Fruit fly (Drosophila melanogaster) whole organism, embryonic: ENCODE measurements around the gene CG32163.

Experiments used
- B-H2 ChIP-seq: fragments of 200-800 bp; sonication (Bioruptor generic); optimal IDR thresholded peaks from 2 replicates; lab custom pipeline; 2018; ENCODE audit warnings: missing biosample characterization, mild to moderate bottlenecking, missing genetic modification characterization
- CG10147 ChIP-seq: fragments of 200-800 bp; sonication (Bioruptor generic); optimal IDR thresholded peaks from 2 replicates; lab custom pipeline; 2019; ENCODE audit warnings: missing biosample characterization, mild to moderate bottlenecking, missing genetic modification characterization, moderate library complexity
- CG11504 ChIP-seq: fragments of 200-800 bp; sonication (Bioruptor generic); optimal IDR thresholded peaks from 3 replicates; lab custom pipeline; 2019; ENCODE audit warnings: missing biosample characterization, mild to moderate bottlenecking, missing genetic modification characterization, moderate library complexity
- CG12155 ChIP-seq: fragments of 200-800 bp; sonication (Bioruptor generic); optimal IDR thresholded peaks from 3 replicates; lab custom pipeline; 2016; ENCODE audit warnings: missing biosample characterization, missing genetic modification characterization
- CG12219 ChIP-seq: fragments of 200-800 bp; sonication (Bioruptor generic); optimal IDR thresholded peaks from 3 replicates; lab custom pipeline; 2018; ENCODE audit warnings: missing biosample characterization, mild to moderate bottlenecking, missing genetic modification characterization
- CG1233 ChIP-seq: fragments of 200-800 bp; sonication (Bioruptor generic); optimal IDR thresholded peaks from 4 replicates; lab custom pipeline; 2018; ENCODE audit warnings: missing biosample characterization, mild to moderate bottlenecking, missing genetic modification characterization
- CG12659 ChIP-seq: fragments of 200-800 bp; sonication (Bioruptor generic); optimal IDR thresholded peaks from 3 replicates; lab custom pipeline; 2017; ENCODE audit warnings: mild to moderate bottlenecking, missing biosample characterization, missing genetic modification reagents, missing genetic modification characterization
- CG13775 ChIP-seq: fragments of 200-800 bp; sonication (Bioruptor generic); optimal IDR thresholded peaks from 3 replicates; lab custom pipeline; 2017; ENCODE audit warnings: missing biosample characterization, mild to moderate bottlenecking, missing genetic modification characterization
- CG13894 ChIP-seq: fragments of 200-800 bp; sonication (Bioruptor generic); optimal IDR thresholded peaks from 3 replicates; lab custom pipeline; 2018; ENCODE audit warnings: missing biosample characterization, mild to moderate bottlenecking, missing genetic modification characterization, moderate library complexity
- CG14965 ChIP-seq: fragments of 200-800 bp; sonication (Bioruptor generic); optimal IDR thresholded peaks from 2 replicates; lab custom pipeline; 2016; ENCODE audit warnings: missing biosample characterization, missing genetic modification characterization, borderline replicate concordance
- CG15269 ChIP-seq: fragments of 200-800 bp; sonication (Bioruptor generic); optimal IDR thresholded peaks from 2 replicates; lab custom pipeline; 2018; ENCODE audit warnings: missing biosample characterization, mild to moderate bottlenecking, missing genetic modification characterization, moderate library complexity
- CG17186 ChIP-seq: fragments of 200-800 bp; sonication (Bioruptor generic); optimal IDR thresholded peaks from 3 replicates; lab custom pipeline; 2017; ENCODE audit warnings: missing biosample characterization, missing genetic modification reagents, missing genetic modification characterization
- CG17359 ChIP-seq: fragments of 200-800 bp; sonication (Bioruptor generic); optimal IDR thresholded peaks from 3 replicates; lab custom pipeline; 2018; ENCODE audit warnings: missing biosample characterization, mild to moderate bottlenecking, missing genetic modification characterization, moderate library complexity
- CG17568 ChIP-seq: fragments of 200-800 bp; sonication (Bioruptor generic); optimal IDR thresholded peaks from 2 replicates; lab custom pipeline; 2018; ENCODE audit warnings: missing biosample characterization, mild to moderate bottlenecking, missing genetic modification characterization, moderate library complexity
- CG18262 ChIP-seq: fragments of 200-800 bp; optimal IDR thresholded peaks from 3 replicates; lab custom pipeline; 2019; ENCODE audit warnings: missing biosample characterization, mild to moderate bottlenecking, missing genetic modification characterization, moderate library complexity
- CG18599 ChIP-seq: fragments of 200-800 bp; sonication (Bioruptor generic); optimal IDR thresholded peaks from 3 replicates; lab custom pipeline; 2017; ENCODE audit warnings: missing biosample characterization, missing genetic modification characterization, mild to moderate bottlenecking, moderate library complexity, missing genetic modification reagents
- CG2678 ChIP-seq: fragments of 200-800 bp; sonication (Bioruptor generic); optimal IDR thresholded peaks from 3 replicates; lab custom pipeline; 2019; ENCODE audit warnings: missing biosample characterization, mild to moderate bottlenecking, missing genetic modification characterization, moderate library complexity
- CG3281 ChIP-seq: fragments of 200-800 bp; sonication (Bioruptor generic); optimal IDR thresholded peaks from 3 replicates; lab custom pipeline; 2017; ENCODE audit warnings: missing biosample characterization, mild to moderate bottlenecking, missing genetic modification characterization
- CG7928 ChIP-seq: fragments of 200-800 bp; sonication (Bioruptor generic); optimal IDR thresholded peaks from 2 replicates; lab custom pipeline; 2017; ENCODE audit warnings: missing biosample characterization, mild to moderate bottlenecking, missing genetic modification characterization
- CG8388 ChIP-seq: fragments of 200-800 bp; sonication (Bioruptor generic); optimal IDR thresholded peaks from 2 replicates; lab custom pipeline; 2019; ENCODE audit warnings: missing biosample characterization, mild to moderate bottlenecking, missing genetic modification characterization, moderate library complexity
- CG9437 ChIP-seq: fragments of 200-800 bp; sonication (Bioruptor generic); optimal IDR thresholded peaks from 2 replicates; lab custom pipeline; 2018; ENCODE audit warnings: missing biosample characterization, mild to moderate bottlenecking, missing genetic modification characterization
- CTCF ChIP-seq: fragments of 200-800 bp; sonication (Bioruptor generic); optimal IDR thresholded peaks from 2 replicates; lab custom pipeline; 2017; ENCODE audit warnings: missing biosample characterization, mild to moderate bottlenecking, missing genetic modification characterization, moderate library complexity
- Camta ChIP-seq: fragments of 200-800 bp; sonication (Bioruptor generic); optimal IDR thresholded peaks from 2 replicates; lab custom pipeline; 2016; ENCODE audit warnings: missing biosample characterization, missing genetic modification characterization
- Chrac-16 ChIP-seq: fragments of 200-800 bp; sonication (Bioruptor generic); optimal IDR thresholded peaks from 3 replicates; lab custom pipeline; 2016; ENCODE audit warnings: missing biosample characterization, missing genetic modification characterization
- CoRest ChIP-seq: fragments of 200-800 bp; sonication (Bioruptor generic); optimal IDR thresholded peaks from 3 replicates; lab custom pipeline; 2018; ENCODE audit warnings: missing biosample characterization, mild to moderate bottlenecking, missing genetic modification characterization, moderate library complexity
- Dek ChIP-seq: fragments of 200-800 bp; sonication (Bioruptor generic); optimal IDR thresholded peaks from 3 replicates; lab custom pipeline; 2019; ENCODE audit warnings: missing biosample characterization, mild to moderate bottlenecking, missing genetic modification characterization, moderate library complexity
- Ets65A ChIP-seq: fragments of 200-800 bp; sonication (Bioruptor generic); peaks from one replicate; lab custom pipeline; 2016; ENCODE audit warnings: missing biosample characterization, missing genetic modification characterization
- Hr78 ChIP-seq, 2 experiments: fragments of 200-800 bp in 1 of 2; fragments of >200 bp in 1 of 2; sonication (Bioruptor generic) in 1 of 2; optimal IDR thresholded peaks; 2 replicates each; lab custom pipeline; 2017 to 2019; ENCODE audit warnings: missing biosample characterization in 2 of 2, missing genetic modification characterization in 2 of 2, mild to moderate bottlenecking in 1 of 2, moderate library complexity in 1 of 2
- Max ChIP-seq: fragments of 200-800 bp; sonication (Bioruptor generic); optimal IDR thresholded peaks from 2 replicates; lab custom pipeline; 2016; ENCODE audit warnings: missing biosample characterization, mild to moderate bottlenecking, missing genetic modification characterization
- PHDP ChIP-seq: fragments of 200-800 bp; sonication (Bioruptor generic); optimal IDR thresholded peaks from 3 replicates; lab custom pipeline; 2018; ENCODE audit warnings: missing biosample characterization, mild to moderate bottlenecking, missing genetic modification characterization, moderate library complexity
- Six4 ChIP-seq: fragments of 200-800 bp; sonication (Bioruptor generic); optimal IDR thresholded peaks from 2 replicates; lab custom pipeline; 2016; ENCODE audit warnings: missing biosample characterization, missing genetic modification characterization
- Sox102F ChIP-seq: fragments of 200-800 bp; sonication (Bioruptor generic); optimal IDR thresholded peaks from 2 replicates; lab custom pipeline; 2018; ENCODE audit warnings: missing biosample characterization, mild to moderate bottlenecking, missing genetic modification characterization, moderate library complexity
- Tbp ChIP-seq: fragments of >200 bp; optimal IDR thresholded peaks from 2 replicates; lab custom pipeline; 2018; ENCODE audit warnings: missing biosample characterization, missing genetic modification characterization
- YL-1 ChIP-seq: fragments of 200-800 bp; sonication (Bioruptor generic); optimal IDR thresholded peaks from 3 replicates; lab custom pipeline; 2017; ENCODE audit warnings: missing biosample characterization, mild to moderate bottlenecking, missing genetic modification characterization
- br ChIP-seq: fragments of >200 bp; optimal IDR thresholded peaks from 2 replicates; lab custom pipeline; 2017
- dm ChIP-seq: fragments of 200-800 bp; sonication (Bioruptor generic); optimal IDR thresholded peaks from 3 replicates; lab custom pipeline; 2016; ENCODE audit warnings: missing biosample characterization, missing genetic modification characterization
- dmrt99B ChIP-seq: fragments of 200-800 bp; sonication (Bioruptor generic); optimal IDR thresholded peaks from 2 replicates; lab custom pipeline; 2018; ENCODE audit warnings: missing biosample characterization, mild to moderate bottlenecking, missing genetic modification characterization, moderate library complexity
- dpn ChIP-seq, 2 experiments: fragments of 200-800 bp; sonication (Bioruptor generic); optimal IDR thresholded peaks; 3 replicates each; lab custom pipeline; 2016; ENCODE audit warnings: missing biosample characterization in 2 of 2, missing genetic modification characterization in 2 of 2
- exex ChIP-seq: fragments of 200-800 bp; sonication (Bioruptor generic); optimal IDR thresholded peaks from 4 replicates; lab custom pipeline; 2018; ENCODE audit warnings: missing biosample characterization, mild to moderate bottlenecking, missing genetic modification characterization, moderate library complexity
- fd96Cb ChIP-seq: fragments of 200-800 bp; sonication (Bioruptor generic); optimal IDR thresholded peaks from 2 replicates; lab custom pipeline; 2018; ENCODE audit warnings: missing biosample characterization, mild to moderate bottlenecking, missing genetic modification characterization, moderate library complexity
- hbn ChIP-seq: fragments of 200-800 bp; sonication (Bioruptor generic); IDR thresholded peaks from 2 replicates; pipeline ENCODE4 v1.3.6; 2022; ENCODE audit warnings: missing biosample characterization, missing genetic modification characterization; ENCODE audit not compliant: partially characterized antibody
- ind ChIP-seq: fragments of 200-800 bp; sonication (Bioruptor generic); optimal IDR thresholded peaks from 3 replicates; lab custom pipeline; 2016; ENCODE audit warnings: missing biosample characterization, missing genetic modification characterization
- lilli ChIP-seq: fragments of 200-800 bp; sonication (Bioruptor generic); optimal IDR thresholded peaks from 3 replicates; lab custom pipeline; 2016; ENCODE audit warnings: missing biosample characterization, missing genetic modification characterization
- lola ChIP-seq, 3 experiments: fragments of >200 bp in 2 of 3; fragments of 200-800 bp in 1 of 3; sonication (Bioruptor generic) in 1 of 3; optimal IDR thresholded peaks; 2 replicates each; lab custom pipeline; 2017 to 2019; ENCODE audit warnings: missing biosample characterization in 3 of 3, missing genetic modification characterization in 3 of 3, mild to moderate bottlenecking in 1 of 3, moderate library complexity in 1 of 3
- nmo ChIP-seq: fragments of 200-800 bp; sonication (Bioruptor generic); optimal IDR thresholded peaks from 2 replicates; lab custom pipeline; 2018; ENCODE audit warnings: missing biosample characterization, mild to moderate bottlenecking, missing genetic modification characterization, moderate library complexity
- org-1 ChIP-seq: fragments of 200-800 bp; sonication (Bioruptor generic); optimal IDR thresholded peaks from 2 replicates; lab custom pipeline; 2017; ENCODE audit warnings: missing biosample characterization, missing genetic modification characterization
- p53 ChIP-seq: fragments of 200-800 bp; sonication (Bioruptor generic); optimal IDR thresholded peaks from 2 replicates; lab custom pipeline; 2016; ENCODE audit warnings: missing biosample characterization, missing genetic modification characterization
- stwl ChIP-seq: fragments of 200-800 bp; sonication (Bioruptor generic); optimal IDR thresholded peaks from 3 replicates; lab custom pipeline; 2018; ENCODE audit warnings: missing biosample characterization, mild to moderate bottlenecking, missing genetic modification characterization, moderate library complexity
- sug ChIP-seq: fragments of 200-800 bp; optimal IDR thresholded peaks from 2 replicates; lab custom pipeline; 2019; ENCODE audit warnings: missing biosample characterization, mild to moderate bottlenecking, missing genetic modification characterization, moderate library complexity
- twi ChIP-seq: fragments of 200-800 bp; optimal IDR thresholded peaks from 2 replicates; lab custom pipeline; 2019; ENCODE audit warnings: missing biosample characterization, mild to moderate bottlenecking, missing genetic modification characterization, moderate library complexity

Gene CG32163

dm6 chr3L:16602736-16603144, 15.8 kb downstream of the CG32163 start, which contains the start of gene Arts (continued):
- TF ChIP-seq org-1 (GFP tag; lab: Kevin White, UChicago) (no peak), YL-1 (GFP tag; lab: Kevin White, UChicago) (peak; percentile 17), Six4 (GFP tag; lab: Kevin White, UChicago) (no peak), ind (GFP tag; lab: Kevin White, UChicago) (peak; percentile 4), dm (GFP tag; lab: Kevin White, UChicago) (peak; percentile 71), CG13775 (GFP tag; lab: Kevin White, UChicago) (peak; percentile 61), br (lab: Kevin White, UChicago) (no peak), CG12219 (GFP tag; lab: Kevin White, UChicago) (no peak), PHDP (tag; lab: Kevin White, UChicago) (peak; percentile 25), CoRest (tag; lab: Kevin White, UChicago) (peak; percentile 36), Tbp (GFP tag; lab: Kevin White, UChicago) (no peak), CG12659 (GFP tag; lab: Kevin White, UChicago) (peak; percentile 73), Dek (no peak), CG17359 (no peak), dpn (GFP tag; optimal IDR thresholded peaks at IDR 0.05; lab: Kevin White, UChicago) (peak in 1 of 2 experiments; percentile 7), CG2678 (tag; lab: Kevin White, UChicago) (peak; percentile 47), CTCF (GFP tag; lab: Kevin White, UChicago) (peak; percentile 67), CG9437 (GFP tag; lab: Kevin White, UChicago) (peak; percentile 20), CG17568 (GFP tag; lab: Kevin White, UChicago) (no peak), p53 (GFP tag; lab: Kevin White, UChicago) (no peak), CG11504 (tag; lab: Kevin White, UChicago) (peak; percentile 42), CG3281 (peak; percentile 43), CG18262 (peak; percentile 54), stwl (tag; lab: Kevin White, UChicago) (peak; percentile 12), CG18599 (GFP tag; lab: Kevin White, UChicago) (peak; percentile 44), hbn (GFP tag; lab: Robert Waterston, UW) (no peak), nmo (peak; percentile 49), CG8388 (GFP tag; lab: Kevin White, UChicago) (peak; percentile 14), CG10147 (GFP tag; lab: Kevin White, UChicago) (peak; percentile 43), CG17186 (GFP tag; lab: Kevin White, UChicago) (peak; percentile 36), lola (GFP tag; optimal IDR thresholded peaks at IDR 0.05; lab: Kevin White, UChicago) (peak in 1 of 3 experiments; percentile 45), exex (tag; lab: Kevin White, UChicago) (peak; percentile 32), Sox102F (peak; percentile 15), dmrt99B (tag; lab: Kevin White, UChicago) (peak; percentile 2), sug (tag; lab: Kevin White, UChicago) (peak; percentile 65), Ets65A (GFP tag; lab: Kevin White, UChicago) (peak; percentile 68), CG13894 (peak; percentile 25), B-H2 (peak; percentile 20), Hr78 (GFP tag; optimal IDR thresholded peaks at IDR 0.05; lab: Kevin White, UChicago) (no peak), Max (GFP tag; lab: Kevin White, UChicago) (peak; percentile 54), Camta (no peak), twi (tag; lab: Kevin White, UChicago) (peak; percentile 6), CG14965 (no peak), CG15269 (peak; percentile 31), lilli (GFP tag; lab: Kevin White, UChicago) (peak; percentile 15), CG12155 (GFP tag; lab: Kevin White, UChicago) (peak; percentile 57), fd96Cb (tag; lab: Kevin White, UChicago) (no peak), CG7928 (GFP tag; lab: Kevin White, UChicago) (peak; percentile 89), Chrac-16 (GFP tag; lab: Kevin White, UChicago) (peak; percentile 25), CG1233 (peak; percentile 9)
